Worm (Caenorhabditis elegans): ENCODE data around the gene clec-178.

clec-178 gene

DNA sequence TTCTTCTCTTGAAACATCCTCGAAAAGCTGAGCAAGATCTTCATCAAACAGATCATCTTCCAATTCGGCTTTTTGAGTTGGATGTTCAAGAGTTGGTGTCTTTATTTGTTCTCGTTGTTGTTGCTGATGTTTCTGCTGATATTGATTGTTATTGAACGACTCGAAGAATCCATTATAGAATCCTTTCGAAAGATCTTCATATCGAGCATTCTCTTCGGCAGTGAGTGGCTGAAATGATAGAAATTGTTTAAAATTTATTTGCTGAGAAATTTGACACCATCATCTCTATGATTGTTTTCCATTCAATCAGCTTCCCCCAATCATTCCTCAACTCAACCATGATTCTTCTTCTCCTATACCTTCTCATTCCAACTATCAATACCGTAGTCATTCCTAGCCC, at the start of gene clec-178:
clec-178 (plus strand) TSS at position 301 of the 400 bp plus-strand sequence.
- no peak for TF ChIP-seq mls-2 (tag; optimal IDR thresholded peaks at IDR 0.05)
- no peak for TF ChIP-seq mep-1 (tag; optimal IDR thresholded peaks at IDR 0.05)
- no peak for TF ChIP-seq ces-1 (GFP tag; optimal IDR thresholded peaks at IDR 0.05)
- TF ChIP-seq blmp-1 (tag; optimal IDR thresholded peaks at IDR 0.05): no peak
- no peak for TF ChIP-seq unc-120 (tag; optimal IDR thresholded peaks at IDR 0.05; ENCODE audit: poor library complexity, severe bottlenecking)
- no peak for TF ChIP-seq ceh-83 (GFP tag; optimal IDR thresholded peaks at IDR 0.05)
- TF ChIP-seq ceh-43 (GFP tag; optimal IDR thresholded peaks at IDR 0.05): no peak
- TF ChIP-seq mab-5 (tag; optimal IDR thresholded peaks at IDR 0.05): no peak
- no peak for TF ChIP-seq hlh-1 (tag; optimal IDR thresholded peaks at IDR 0.05)
- no peak for TF ChIP-seq M03D4.4 (tag; optimal IDR thresholded peaks at IDR 0.05)
- TF ChIP-seq lin-13 (tag; optimal IDR thresholded peaks at IDR 0.05): no peak
- TF ChIP-seq ham-2 (GFP tag; optimal IDR thresholded peaks at IDR 0.05): no peak
- no peak for TF ChIP-seq drap-1 (GFP tag; optimal IDR thresholded peaks at IDR 0.05)
- no peak for TF ChIP-seq tbx-8 (GFP tag; optimal IDR thresholded peaks at IDR 0.05)
- no peak for TF ChIP-seq unc-39 (tag; optimal IDR thresholded peaks at IDR 0.05)
- TF ChIP-seq nhr-2 (tag; optimal IDR thresholded peaks at IDR 0.05): no peak
- TF ChIP-seq sem-2 (GFP tag; optimal IDR thresholded peaks at IDR 0.05): no peak
- no peak for TF ChIP-seq nhr-237 (tag; optimal IDR thresholded peaks at IDR 0.05)
- no peak for TF ChIP-seq nhr-12 (tag; optimal IDR thresholded peaks at IDR 0.05)

DNA sequence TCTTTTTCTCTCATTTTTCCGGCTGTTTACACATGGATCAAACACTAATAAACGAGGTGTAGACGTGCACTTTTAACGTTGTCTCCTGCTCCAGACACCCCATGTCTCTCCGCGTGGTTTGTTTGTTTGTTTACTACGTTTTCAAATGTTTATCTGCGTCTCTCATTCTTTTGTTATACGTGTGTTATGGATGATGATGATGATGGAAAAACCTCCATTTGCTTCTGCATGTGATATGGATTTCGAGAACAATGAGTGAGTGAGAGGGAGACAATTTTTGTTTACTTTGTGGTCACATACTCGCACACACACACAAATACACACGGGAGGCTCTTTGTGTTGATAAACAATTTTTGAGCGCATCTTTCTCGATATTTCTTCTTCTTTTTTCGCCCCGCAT, 49.3 kb upstream of the clec-178 start:
- TF ChIP-seq lin-13 (tag; optimal IDR thresholded peaks at IDR 0.05) (no peak), unc-62 (GFP tag; optimal IDR thresholded peaks at IDR 0.05) (no peak), unc-120 (tag; optimal IDR thresholded peaks at IDR 0.05; ENCODE audit: poor library complexity, severe bottlenecking) (peak; percentile 37), lin-32 (GFP tag; optimal IDR thresholded peaks at IDR 0.05) (no peak), hlh-1 (tag; optimal IDR thresholded peaks at IDR 0.05) (peak; percentile 38), pha-4 (tag; optimal IDR thresholded peaks at IDR 0.05) (peak; percentile 89), mep-1 (tag; optimal IDR thresholded peaks at IDR 0.05) (peak; percentile 12), snpc-4 (tag; optimal IDR thresholded peaks at IDR 0.05) (no peak), nhr-2 (tag; optimal IDR thresholded peaks at IDR 0.05) (no peak), nhr-28 (tag; optimal IDR thresholded peaks at IDR 0.05) (no peak), M03D4.4 (tag; optimal IDR thresholded peaks at IDR 0.05) (no peak), ztf-11 (tag; optimal IDR thresholded peaks at IDR 0.05) (no peak), lsy-2 (tag; optimal IDR thresholded peaks at IDR 0.05) (no peak)

ce11 chrIV:5605225-5605624, 48.5 kb upstream of the clec-178 start:
- TF ChIP-seq tbx-8 (GFP tag; optimal IDR thresholded peaks at IDR 0.05) (no peak), hlh-1 (tag; optimal IDR thresholded peaks at IDR 0.05) (no peak), lsy-2 (tag; optimal IDR thresholded peaks at IDR 0.05) (no peak), mep-1 (tag; optimal IDR thresholded peaks at IDR 0.05) (no peak)

DNA sequence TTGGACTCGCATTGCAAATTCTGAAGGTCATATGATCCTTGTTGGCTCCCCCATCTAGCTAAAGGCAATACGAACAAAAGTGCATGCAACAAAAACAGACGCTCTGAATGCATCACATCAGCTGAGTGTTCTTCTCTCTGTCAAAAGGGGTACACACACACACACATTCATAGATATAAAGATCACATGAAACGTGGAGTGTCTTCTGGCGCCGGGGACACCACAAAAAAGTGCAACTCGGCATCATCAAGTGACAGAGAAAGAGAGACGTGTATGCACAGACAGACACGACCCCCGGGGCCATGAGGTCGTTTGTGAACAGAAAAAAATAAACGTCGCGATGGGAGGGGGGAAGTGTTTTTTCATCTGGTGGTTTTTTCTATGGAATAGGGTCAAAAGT, 46.4 kb upstream of the clec-178 start:
- no peak for TF ChIP-seq pha-4 (tag; optimal IDR thresholded peaks at IDR 0.05)
- peak; percentile 15 for TF ChIP-seq unc-120 (tag; optimal IDR thresholded peaks at IDR 0.05; ENCODE audit: poor library complexity, severe bottlenecking)

DNA sequence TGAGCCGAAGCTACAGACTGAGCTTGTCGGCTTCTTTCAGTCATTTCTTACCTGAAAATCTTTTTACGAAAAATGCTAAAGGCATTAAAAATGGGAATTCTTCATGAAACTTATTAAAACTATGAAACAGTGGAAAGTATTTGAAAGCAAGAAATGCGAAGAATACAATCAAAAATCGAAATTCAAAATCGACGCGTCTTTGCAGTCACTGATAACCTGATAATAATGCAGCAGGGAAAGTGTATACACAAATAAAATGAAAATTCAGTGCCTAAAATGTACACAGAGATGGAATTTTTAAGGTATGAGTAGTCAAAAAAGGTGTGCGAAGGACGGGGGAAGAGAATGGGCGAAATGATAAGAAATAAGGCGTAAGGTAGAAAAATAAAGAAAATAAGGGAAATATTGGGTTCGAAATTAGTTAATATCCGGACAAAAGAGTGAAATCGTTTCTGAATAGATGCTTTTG, 39.2 kb upstream of the clec-178 start, which contains the start of gene C39H7.4:
C39H7.4 (minus strand) TSS at position 51 of the 469 bp plus-strand sequence.
- no peak for TF ChIP-seq ceh-83 (GFP tag; optimal IDR thresholded peaks at IDR 0.05)
- no peak for TF ChIP-seq elt-1 (tag; optimal IDR thresholded peaks at IDR 0.05; ENCODE audit: borderline replicate concordance, insufficient read depth)
- TF ChIP-seq sem-2 (GFP tag; optimal IDR thresholded peaks at IDR 0.05): no peak
- TF ChIP-seq nhr-76 (tag; optimal IDR thresholded peaks at IDR 0.05): no peak
- TF ChIP-seq lin-13 (tag; optimal IDR thresholded peaks at IDR 0.05): no peak
- TF ChIP-seq nhr-237 (tag; optimal IDR thresholded peaks at IDR 0.05): no peak
- no peak for TF ChIP-seq mep-1 (tag; optimal IDR thresholded peaks at IDR 0.05)
- no peak for TF ChIP-seq lin-32 (GFP tag; optimal IDR thresholded peaks at IDR 0.05)
- TF ChIP-seq unc-39 (tag; optimal IDR thresholded peaks at IDR 0.05): no peak
- no peak for TF ChIP-seq elt-3 (tag; optimal IDR thresholded peaks at IDR 0.05)
- no peak for TF ChIP-seq nhr-12 (tag; optimal IDR thresholded peaks at IDR 0.05)
- no peak for TF ChIP-seq ceh-39 (tag; optimal IDR thresholded peaks at IDR 0.05)
- TF ChIP-seq ceh-43 (GFP tag; optimal IDR thresholded peaks at IDR 0.05): no peak
- no peak for TF ChIP-seq M03D4.4 (tag; optimal IDR thresholded peaks at IDR 0.05)
- TF ChIP-seq cnd-1 (tag; optimal IDR thresholded peaks at IDR 0.05): no peak
- no peak for TF ChIP-seq flh-1 (GFP tag; optimal IDR thresholded peaks at IDR 0.05)

All from whole organism, mixed stage, embryonic.